Worm (Caenorhabditis elegans) whole organism, early embryonic: ENCODE data around the gene K07F5.17.

Source experiments
- B0310.2 ChIP-seq: sonication (generic microtip); optimal IDR thresholded peaks from 2 replicates; lab custom pipeline; 2016; ENCODE audit warnings: mild to moderate bottlenecking, missing genetic modification characterization, missing compliant biosample characterization
- ama-1 ChIP-seq: fragments of 150-350 bp; optimal IDR thresholded peaks from 2 replicates; lab custom pipeline; 2014
- ceh-36 ChIP-seq: sonication (generic microtip); optimal IDR thresholded peaks from 2 replicates; lab custom pipeline; 2016; ENCODE audit warnings: missing genetic modification characterization, inconsistent platforms, missing compliant biosample characterization
- ets-7 ChIP-seq: sonication (generic microtip); optimal IDR thresholded peaks from 2 replicates; lab custom pipeline; 2016; ENCODE audit warnings: missing genotype, missing genetic modification characterization, missing compliant biosample characterization
- flt-1 ChIP-seq: fragments of 200-800 bp; sonication (Bioruptor generic); IDR thresholded peaks from 2 replicates; pipeline ENCODE4 v1.3.6; 2022; ENCODE audit warnings: missing genetic modification characterization, missing compliant biosample characterization
- hmbx-1 ChIP-seq: sonication (generic microtip); optimal IDR thresholded peaks from 2 replicates; lab custom pipeline; 2016; ENCODE audit warnings: mild to moderate bottlenecking, missing genetic modification characterization, missing compliant biosample characterization
- hmg-4 ChIP-seq: fragments of 200-800 bp; sonication (Bioruptor generic); optimal IDR thresholded peaks from 2 replicates; lab custom pipeline; 2018; ENCODE audit warnings: mild to moderate bottlenecking, missing genetic modification characterization, missing compliant biosample characterization
- pes-1 ChIP-seq: fragments of 200-800 bp; sonication (Bioruptor generic); IDR thresholded peaks from 2 replicates; pipeline ENCODE4 v1.3.6; 2022; ENCODE audit warnings: missing genetic modification reagents, missing genetic modification characterization, missing compliant biosample characterization
- scrt-1 ChIP-seq: fragments of 200-800 bp; sonication (Bioruptor generic); IDR thresholded peaks from 2 replicates; pipeline ENCODE4 v1.3.6; 2022; ENCODE audit warnings: missing genetic modification characterization, missing compliant biosample characterization
- tbx-37 ChIP-seq: fragments of 200-800 bp; sonication (Bioruptor generic); conservative IDR thresholded peaks from 2 replicates; pipeline ENCODE4 v1.3.6; 2022; ENCODE audit warnings: missing genetic modification reagents, missing genetic modification characterization, missing compliant biosample characterization

DNA sequence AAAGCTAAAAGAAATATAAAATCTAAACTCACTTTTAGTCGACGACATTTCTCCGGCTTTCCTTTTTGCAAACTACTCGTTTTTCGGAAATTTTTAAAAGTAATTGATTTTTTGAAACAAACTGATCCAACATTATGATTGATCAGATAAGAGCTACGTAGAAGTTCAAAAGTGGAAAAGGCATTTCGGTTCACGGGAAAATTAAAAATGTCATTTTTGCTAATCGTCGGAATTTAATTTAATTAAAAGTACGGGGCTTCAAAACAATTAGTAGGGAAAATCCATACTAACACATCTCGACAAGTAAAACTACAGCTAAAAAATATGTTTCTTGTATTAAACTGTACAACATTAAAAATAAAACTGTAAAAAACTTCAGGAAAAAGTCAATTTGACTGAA is 7.5 kb downstream of the K07F5.17 start, which contains the start of gene K07F5.8:
- TF ChIP-seq ama-1 (lab: Kevin White, UChicago) = no peak
- no peak for TF ChIP-seq tbx-37
- TF ChIP-seq hmbx-1 (tag; lab: Kevin White, UChicago) = no peak
- no peak for TF ChIP-seq pes-1
- no peak for TF ChIP-seq B0310.2 (tag; lab: Kevin White, UChicago)
- no peak for TF ChIP-seq ets-7 (tag; lab: Kevin White, UChicago)
- no peak for TF ChIP-seq scrt-1 (GFP tag; lab: Robert Waterston, UW)
- TF ChIP-seq hmg-4 (GFP tag; lab: Kevin White, UChicago) = no peak
- no peak for TF ChIP-seq flt-1 (GFP tag; lab: Robert Waterston, UW)
- TF ChIP-seq ceh-36 (tag; lab: Kevin White, UChicago) = no peak
